Worm (Caenorhabditis elegans) whole organism, L4 larva: ENCODE measurements around the gene rpl-29.

Experiments
- ZK546.5 ChIP-seq, 2 experiments: sonication (generic microtip); optimal IDR thresholded peaks; 2 replicates each; lab custom pipeline; 2017; ENCODE audit warnings: missing biosample characterization in 2 of 2, missing genetic modification characterization in 2 of 2
- aly-2 ChIP-seq: sonication (generic microtip); optimal IDR thresholded peaks from 2 replicates; lab custom pipeline; 2018; ENCODE audit warnings: missing biosample characterization, missing genetic modification characterization
- gei-8 ChIP-seq: fragments of 200-800 bp; sonication (Bioruptor generic); optimal IDR thresholded peaks from 2 replicates; lab custom pipeline; 2018; ENCODE audit warnings: mild to moderate bottlenecking, missing genetic modification characterization, missing compliant biosample characterization
- lin-39 ChIP-seq: fragments of 150-350 bp; optimal IDR thresholded peaks from 2 replicates; lab custom pipeline; 2014; ENCODE audit warnings: missing biosample characterization, missing genetic modification reagents, missing genetic modification characterization
- nhr-11 ChIP-seq: fragments of 150-350 bp; optimal IDR thresholded peaks from 2 replicates; lab custom pipeline; 2014; ENCODE audit warnings: missing biosample characterization, missing genetic modification characterization
- nhr-25 ChIP-seq: sonication (generic microtip); optimal IDR thresholded peaks from 2 replicates; lab custom pipeline; 2017; ENCODE audit warnings: missing genetic modification characterization, mild to moderate bottlenecking, missing compliant biosample characterization, antibody characterized with exemption, moderate library complexity, borderline replicate concordance; ENCODE audit not compliant: insufficient read depth
- pqm-1 ChIP-seq: sonication (generic microtip); optimal IDR thresholded peaks from 2 replicates; lab custom pipeline; 2017; ENCODE audit warnings: missing biosample characterization, missing genetic modification characterization
- spr-3 ChIP-seq: fragments of 200-800 bp; sonication (Bioruptor generic); optimal IDR thresholded peaks from 2 replicates; lab custom pipeline; 2018; ENCODE audit warnings: mild to moderate bottlenecking, missing genetic modification characterization, missing compliant biosample characterization
- unc-62 ChIP-seq, 3 experiments: fragments of 150-350 bp in 1 of 3; sonication (generic microtip); optimal IDR thresholded peaks in 2 of 3; peaks in 1 of 3; 1 replicate in 1 of 3; 2 replicates in 2 of 3; lab custom pipeline; 2014 to 2017; ENCODE audit warnings: missing biosample characterization in 3 of 3, missing genetic modification characterization in 3 of 3, missing genetic modification reagents in 3 of 3, missing genotype in 1 of 3

ce11 chrIV:13879851-13880250 is 2.2 kb upstream of the rpl-29 start, which contains the start of gene B0513.4:
- TF ChIP-seq unc-62 (GFP tag; optimal IDR thresholded peaks at IDR 0.05 in 1 of 2; lab: Kevin White, UChicago) = no peak
- no peak for TF ChIP-seq unc-62 (tag; optimal IDR thresholded peaks at IDR 0.05; lab: Kevin White, UChicago)
- TF ChIP-seq pqm-1 (tag; lab: Kevin White, UChicago) = no peak
- no peak for TF ChIP-seq gei-8 (GFP tag; lab: Kevin White, UChicago)
- TF ChIP-seq ZK546.5 (tag; optimal IDR thresholded peaks at IDR 0.05; lab: Kevin White, UChicago) = no peak
- TF ChIP-seq nhr-11 = no peak
- TF ChIP-seq aly-2 (tag; lab: Kevin White, UChicago) = no peak
- no peak for TF ChIP-seq nhr-25 (tag; lab: Kevin White, UChicago)
- TF ChIP-seq lin-39 = no peak
- TF ChIP-seq spr-3 (GFP tag; lab: Kevin White, UChicago) = no peak
